Worm (Caenorhabditis elegans): ENCODE results near the gene nspg-5.

DNA sequence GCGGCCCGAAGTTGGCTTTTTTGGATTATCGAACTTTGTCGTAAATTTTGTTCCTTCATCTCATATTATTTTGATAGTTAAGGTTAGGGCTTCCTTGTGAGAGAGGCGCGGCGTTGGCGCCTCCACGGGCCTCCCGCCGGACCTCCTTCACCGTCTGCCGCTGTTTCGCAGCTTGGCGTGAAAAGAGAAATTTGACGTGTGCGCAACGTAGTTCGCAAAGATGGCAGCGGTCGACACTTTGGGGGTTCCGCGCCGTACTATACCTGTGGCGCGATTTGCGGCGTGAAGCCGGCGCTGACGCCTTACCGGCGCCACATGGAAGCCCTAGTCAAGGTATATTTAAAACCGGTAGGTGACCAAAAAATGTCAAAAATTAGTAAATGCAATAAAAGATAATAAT, 39.5 kb upstream of the nspg-5 start:
- TF ChIP-seq nhr-11 (tag; optimal IDR thresholded peaks at IDR 0.05), result no peak
- TF ChIP-seq C34F6.9 (tag; optimal IDR thresholded peaks at IDR 0.05), result no peak
- no peak for TF ChIP-seq nhr-21 (tag; optimal IDR thresholded peaks at IDR 0.05)
- no peak for TF ChIP-seq ztf-1 (GFP tag; conservative IDR thresholded peaks at IDR 0.05)
- TF ChIP-seq ceh-82 (tag; optimal IDR thresholded peaks at IDR 0.05), result no peak
